Fruit fly (Drosophila melanogaster) whole organism, prepupa: ENCODE data around the gene Nuf2.

Experiments
- CG10631 ChIP-seq: fragments of 200-800 bp; sonication (Bioruptor generic); optimal IDR thresholded peaks from 2 replicates; lab custom pipeline; 2016; ENCODE audit warnings: missing biosample characterization, missing genetic modification characterization
- CG10669 ChIP-seq: fragments of 200-800 bp; sonication (Bioruptor generic); optimal IDR thresholded peaks from 3 replicates; lab custom pipeline; 2018; ENCODE audit warnings: missing biosample characterization, mild to moderate bottlenecking, missing genetic modification characterization, moderate library complexity
- CG11762 ChIP-seq: fragments of 200-800 bp; sonication (Bioruptor generic); optimal IDR thresholded peaks from 3 replicates; lab custom pipeline; 2016; ENCODE audit warnings: missing biosample characterization, missing genetic modification characterization; ENCODE audit not compliant: insufficient read depth
- CG1621 ChIP-seq: fragments of 200-800 bp; sonication (Bioruptor generic); optimal IDR thresholded peaks from 3 replicates; lab custom pipeline; 2018; ENCODE audit warnings: missing biosample characterization, mild to moderate bottlenecking, missing genetic modification characterization
- CG16779 ChIP-seq: fragments of 200-800 bp; sonication (Bioruptor generic); optimal IDR thresholded peaks from 3 replicates; lab custom pipeline; 2017; ENCODE audit warnings: missing biosample characterization, mild to moderate bottlenecking, missing genetic modification characterization
- CG3032 ChIP-seq: fragments of 200-800 bp; optimal IDR thresholded peaks from 2 replicates; lab custom pipeline; 2019; ENCODE audit warnings: missing biosample characterization, mild to moderate bottlenecking, missing genetic modification characterization, moderate library complexity
- CG31627 ChIP-seq: fragments of 200-800 bp; sonication (Bioruptor generic); optimal IDR thresholded peaks from 3 replicates; lab custom pipeline; 2016; ENCODE audit warnings: missing biosample characterization, missing genetic modification characterization
- CG32006 ChIP-seq: fragments of 200-800 bp; sonication (Bioruptor generic); optimal IDR thresholded peaks from 3 replicates; lab custom pipeline; 2017; ENCODE audit warnings: missing biosample characterization, mild to moderate bottlenecking, missing genetic modification characterization
- CG34406 ChIP-seq: fragments of 200-800 bp; sonication (Bioruptor generic); optimal IDR thresholded peaks from 3 replicates; lab custom pipeline; 2016; ENCODE audit warnings: missing biosample characterization, missing genetic modification characterization
- CG3919 ChIP-seq: fragments of 200-800 bp; sonication (Bioruptor generic); optimal IDR thresholded peaks from 3 replicates; lab custom pipeline; 2016; ENCODE audit warnings: missing biosample characterization, missing genetic modification characterization
- CG4318 ChIP-seq: fragments of 200-800 bp; sonication (Bioruptor generic); optimal IDR thresholded peaks from 3 replicates; lab custom pipeline; 2017; ENCODE audit warnings: missing biosample characterization, mild to moderate bottlenecking, missing genetic modification characterization
- CG6163 ChIP-seq: fragments of 200-800 bp; sonication (Bioruptor generic); IDR thresholded peaks from 3 replicates; pipeline ENCODE4 v1.3.6; 2022; ENCODE audit warnings: missing biosample characterization, missing genetic modification characterization
- CG6276 ChIP-seq: fragments of 200-800 bp; sonication (Bioruptor generic); optimal IDR thresholded peaks from 2 replicates; lab custom pipeline; 2017; ENCODE audit warnings: missing biosample characterization, mild to moderate bottlenecking, missing genetic modification characterization
- CG6808 ChIP-seq: fragments of 200-800 bp; sonication (Bioruptor generic); optimal IDR thresholded peaks from 3 replicates; lab custom pipeline; 2017; ENCODE audit warnings: missing biosample characterization, missing genetic modification characterization, mild to moderate bottlenecking, moderate library complexity, missing genetic modification reagents
- CG6854 ChIP-seq: fragments of 200-800 bp; sonication (Bioruptor generic); optimal IDR thresholded peaks from 2 replicates; lab custom pipeline; 2017; ENCODE audit warnings: missing biosample characterization, mild to moderate bottlenecking, missing genetic modification characterization
- CG8119 ChIP-seq: fragments of 200-800 bp; sonication (Bioruptor generic); IDR thresholded peaks from 3 replicates; pipeline ENCODE4 v1.3.6; 2022; ENCODE audit warnings: missing biosample characterization, missing genetic modification characterization
- CG8319 ChIP-seq: fragments of 200-800 bp; sonication (Bioruptor generic); optimal IDR thresholded peaks from 3 replicates; lab custom pipeline; 2016; ENCODE audit warnings: missing biosample characterization, missing genetic modification characterization
- CG8632 ChIP-seq: fragments of 200-800 bp; sonication (Bioruptor generic); optimal IDR thresholded peaks from 3 replicates; lab custom pipeline; 2016; ENCODE audit warnings: missing biosample characterization, missing genetic modification characterization
- CG9139 ChIP-seq: fragments of 200-800 bp; sonication (Bioruptor generic); optimal IDR thresholded peaks from 3 replicates; lab custom pipeline; 2017; ENCODE audit warnings: missing biosample characterization, mild to moderate bottlenecking, missing genetic modification characterization
- Eip75B ChIP-seq: fragments of 200-800 bp; sonication (Bioruptor generic); optimal IDR thresholded peaks from 3 replicates; lab custom pipeline; 2016; ENCODE audit warnings: missing biosample characterization, missing genetic modification characterization
- Eip78C ChIP-seq: fragments of 200-800 bp; sonication (Bioruptor generic); peaks from one replicate; lab custom pipeline; 2016; ENCODE audit warnings: missing biosample characterization, missing genetic modification characterization
- Eip93F ChIP-seq: fragments of 200-800 bp; sonication (Bioruptor generic); optimal IDR thresholded peaks from 2 replicates; lab custom pipeline; 2016; ENCODE audit warnings: missing biosample characterization, mild to moderate bottlenecking, missing genetic modification characterization
- Ets21C ChIP-seq: fragments of 200-800 bp; sonication (Bioruptor generic); optimal IDR thresholded peaks from 3 replicates; lab custom pipeline; 2016; ENCODE audit warnings: missing biosample characterization, missing genetic modification characterization
- Ets96B ChIP-seq: fragments of 200-800 bp; optimal IDR thresholded peaks from 2 replicates; lab custom pipeline; 2019; ENCODE audit warnings: missing biosample characterization, mild to moderate bottlenecking, missing genetic modification characterization, moderate library complexity
- Gug ChIP-seq: fragments of 200-800 bp; sonication (Bioruptor generic); IDR thresholded peaks from 2 replicates; pipeline ENCODE4 v1.3.6; 2022; ENCODE audit warnings: missing biosample characterization, missing genetic modification characterization
- Hr38 ChIP-seq: sonication (Bioruptor generic); optimal IDR thresholded peaks from 2 replicates; lab custom pipeline; 2016; ENCODE audit warnings: missing biosample characterization, missing genetic modification characterization
- Hr39 ChIP-seq: fragments of 200-800 bp; sonication (Bioruptor generic); optimal IDR thresholded peaks from 2 replicates; lab custom pipeline; 2016; ENCODE audit warnings: missing biosample characterization, missing genetic modification characterization
- Hr4 ChIP-seq: fragments of 200-800 bp; sonication (Bioruptor generic); optimal IDR thresholded peaks from 3 replicates; lab custom pipeline; 2016; ENCODE audit warnings: missing biosample characterization, missing genetic modification characterization
- Lpt ChIP-seq: fragments of 200-800 bp; sonication (Bioruptor generic); optimal IDR thresholded peaks from 3 replicates; lab custom pipeline; 2016; ENCODE audit warnings: missing biosample characterization, missing genetic modification characterization
- OdsH ChIP-seq: fragments of 200-800 bp; sonication (Bioruptor generic); optimal IDR thresholded peaks from 3 replicates; lab custom pipeline; 2016; ENCODE audit warnings: missing biosample characterization, missing genetic modification characterization
- Smox ChIP-seq: fragments of 200-800 bp; sonication (Bioruptor generic); optimal IDR thresholded peaks from 3 replicates; lab custom pipeline; 2016; ENCODE audit warnings: missing biosample characterization, missing genetic modification characterization
- Sox102F ChIP-seq: fragments of 200-800 bp; sonication (Bioruptor generic); optimal IDR thresholded peaks from 2 replicates; lab custom pipeline; 2016; ENCODE audit warnings: missing biosample characterization, mild to moderate bottlenecking, missing genetic modification characterization
- Sox15 ChIP-seq: fragments of 200-800 bp; sonication (Bioruptor generic); optimal IDR thresholded peaks from 3 replicates; lab custom pipeline; 2016; ENCODE audit warnings: missing biosample characterization, missing genetic modification characterization
- achi ChIP-seq: fragments of 200-800 bp; sonication (Bioruptor generic); optimal IDR thresholded peaks from 3 replicates; lab custom pipeline; 2016; ENCODE audit warnings: missing biosample characterization, missing genetic modification characterization
- cyc ChIP-seq: fragments of 200-800 bp; sonication (Bioruptor generic); optimal IDR thresholded peaks from 3 replicates; lab custom pipeline; 2016; ENCODE audit warnings: missing biosample characterization, missing genetic modification characterization
- dac ChIP-seq: fragments of 200-800 bp; sonication (Bioruptor generic); optimal IDR thresholded peaks from 2 replicates; lab custom pipeline; 2017; ENCODE audit warnings: missing biosample characterization, mild to moderate bottlenecking, missing genetic modification characterization
- dsx ChIP-seq: fragments of 200-800 bp; optimal IDR thresholded peaks from 3 replicates; lab custom pipeline; 2019; ENCODE audit warnings: missing biosample characterization, mild to moderate bottlenecking, missing genetic modification characterization, moderate library complexity; ENCODE audit not compliant: poor library complexity, severe bottlenecking
- eg ChIP-seq: fragments of 200-800 bp; sonication (Bioruptor generic); IDR thresholded peaks from 3 replicates; pipeline ENCODE4 v1.3.6; 2022; ENCODE audit warnings: missing biosample characterization, missing genetic modification characterization
- esn ChIP-seq: fragments of 200-800 bp; sonication (Bioruptor generic); optimal IDR thresholded peaks from 2 replicates; lab custom pipeline; 2016; ENCODE audit warnings: missing biosample characterization, mild to moderate bottlenecking, missing genetic modification characterization, moderate library complexity
- fd59A ChIP-seq: fragments of 200-800 bp; sonication (Bioruptor generic); optimal IDR thresholded peaks from 2 replicates; lab custom pipeline; 2017; ENCODE audit warnings: missing biosample characterization, mild to moderate bottlenecking, missing genetic modification characterization, missing genetic modification reagents
- fd85E ChIP-seq: fragments of 200-800 bp; sonication (Bioruptor generic); optimal IDR thresholded peaks from 3 replicates; lab custom pipeline; 2016; ENCODE audit warnings: missing biosample characterization, missing genetic modification characterization
- fkh ChIP-seq: fragments of 200-800 bp; sonication (Bioruptor generic); optimal IDR thresholded peaks from 3 replicates; lab custom pipeline; 2017; ENCODE audit warnings: missing biosample characterization, mild to moderate bottlenecking, missing genetic modification characterization, moderate library complexity
- lz ChIP-seq: fragments of 200-800 bp; sonication (Bioruptor generic); optimal IDR thresholded peaks from 3 replicates; lab custom pipeline; 2016; ENCODE audit warnings: missing biosample characterization, missing genetic modification characterization
- pdm3 ChIP-seq: fragments of 200-800 bp; sonication (Bioruptor generic); optimal IDR thresholded peaks from 3 replicates; lab custom pipeline; 2016; ENCODE audit warnings: missing biosample characterization, missing genetic modification characterization
- salr ChIP-seq, 2 experiments: fragments of 200-800 bp; sonication (Bioruptor generic); optimal IDR thresholded peaks; 3 replicates each; lab custom pipeline; 2016 to 2018; ENCODE audit warnings: missing biosample characterization in 2 of 2, missing genetic modification characterization in 2 of 2, mild to moderate bottlenecking in 1 of 2
- spab ChIP-seq: fragments of 200-800 bp; sonication (Bioruptor generic); optimal IDR thresholded peaks from 2 replicates; lab custom pipeline; 2017; ENCODE audit warnings: missing biosample characterization, mild to moderate bottlenecking, missing genetic modification characterization, missing genetic modification reagents
- svp ChIP-seq: fragments of 200-800 bp; sonication (Bioruptor generic); peaks from one replicate; lab custom pipeline; 2016; ENCODE audit warnings: missing biosample characterization, missing genetic modification characterization
- topi ChIP-seq: fragments of 200-800 bp; sonication (Bioruptor generic); optimal IDR thresholded peaks from 3 replicates; lab custom pipeline; 2016; ENCODE audit warnings: missing biosample characterization, missing genetic modification characterization

The Nuf2 gene

DNA sequence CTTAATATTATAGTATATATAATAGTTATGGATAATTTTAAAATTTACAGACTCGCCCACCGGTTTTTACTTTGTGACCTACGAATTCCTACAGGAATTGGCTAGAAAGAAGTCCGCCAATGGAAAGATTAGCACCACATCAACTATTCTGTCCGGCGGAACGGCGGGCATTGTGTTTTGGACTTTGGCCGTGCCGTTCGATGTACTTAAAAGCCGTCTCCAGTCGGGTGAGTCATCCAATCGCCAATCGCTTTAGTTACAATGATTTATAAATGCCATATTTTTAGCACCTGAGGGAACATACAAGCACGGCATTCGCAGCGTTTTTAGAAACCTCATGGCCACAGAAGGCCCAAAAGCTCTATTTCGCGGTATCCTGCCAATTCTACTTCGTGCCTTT, 37.2 kb downstream of the Nuf2 start:
- TF ChIP-seq CG10669 (GFP tag; lab: Kevin White, UChicago) (no peak), OdsH (no peak), CG6854 (GFP tag; lab: Kevin White, UChicago) (peak; percentile 1)

DNA sequence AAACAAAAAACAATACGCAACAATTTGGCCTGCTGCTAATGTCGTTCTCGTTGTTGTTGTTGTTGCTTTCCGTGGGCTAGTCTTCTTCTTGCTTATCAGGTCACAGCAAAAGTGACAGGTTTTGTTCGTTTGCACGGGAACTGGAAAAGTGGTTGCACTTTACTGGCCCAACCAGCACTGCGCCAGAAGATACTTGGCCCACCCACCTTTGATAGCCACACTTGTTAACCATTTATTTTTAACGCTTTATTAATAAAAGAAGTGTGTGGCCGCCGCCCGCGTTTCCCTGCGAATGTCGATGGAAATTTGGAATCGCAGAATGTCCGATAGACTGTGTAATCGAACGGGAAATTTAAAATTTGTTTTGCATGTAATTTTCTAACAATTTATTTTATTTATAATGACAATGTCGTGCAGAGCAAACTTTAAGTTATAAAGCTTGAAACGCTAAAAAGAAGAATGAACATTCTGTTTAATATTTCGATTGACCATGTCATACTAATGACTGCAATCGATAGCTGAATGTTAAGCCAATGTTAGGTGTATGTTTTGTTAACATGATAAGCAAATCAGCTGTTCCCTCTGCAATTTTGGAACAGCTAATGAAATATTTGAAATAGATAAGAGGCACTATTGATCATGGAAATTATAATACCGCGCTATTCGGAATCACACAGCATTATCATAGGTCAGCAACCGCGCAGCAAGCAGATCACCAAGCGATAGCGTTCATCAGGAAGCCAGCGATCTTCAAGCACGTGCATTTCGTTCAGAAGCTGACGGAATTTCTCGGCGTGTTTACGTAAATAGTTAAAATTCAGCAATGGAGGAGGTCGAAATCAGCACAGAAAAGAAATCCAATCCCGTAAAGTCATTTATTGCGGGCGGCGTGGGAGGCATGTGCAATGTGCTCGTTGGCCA, 38.4 kb downstream of the Nuf2 start, which contains the start of the genes CG31908 and MME1:
Gene CG31908 (minus strand): TSS at position 402 of the 921 bp plus-strand sequence.
Gene MME1 (plus strand): TSS at position 539 of the 921 bp plus-strand sequence.
- TF ChIP-seq Sox102F (no peak), CG8119 (GFP tag; lab: Robert Waterston, UW) (no peak; the same call in 2 of the 3 replicates), lz (GFP tag; lab: Kevin White, UChicago) (peak; percentile 38), Eip93F (GFP tag; lab: Kevin White, UChicago) (no peak), dac (GFP tag; lab: Kevin White, UChicago) (no peak), cyc (peak; percentile 25), Hr4 (GFP tag; lab: Kevin White, UChicago) (peak; percentile 37), fd59A (no peak), CG10631 (peak; percentile 29), salr (GFP tag; optimal IDR thresholded peaks at IDR 0.05; lab: Kevin White, UChicago) (no peak), Ets96B (tag; lab: Kevin White, UChicago) (no peak), CG8632 (GFP tag; lab: Kevin White, UChicago) (peak; percentile 1), CG6854 (GFP tag; lab: Kevin White, UChicago) (no peak), OdsH (peak; percentile 27), achi (GFP tag; lab: Kevin White, UChicago) (peak; percentile 80), CG8319 (peak; percentile 10), topi (peak; percentile 43), Hr38 (no peak), Sox15 (no peak), Lpt (GFP tag; lab: Kevin White, UChicago) (no peak), CG31627 (GFP tag; lab: Kevin White, UChicago) (peak; percentile 36), CG9139 (GFP tag; lab: Kevin White, UChicago) (no peak), CG3919 (GFP tag; lab: Kevin White, UChicago) (peak; percentile 29), fkh (GFP tag; lab: Kevin White, UChicago) (no peak), CG6808 (GFP tag; lab: Kevin White, UChicago) (no peak), CG34406 (peak; percentile 12), esn (GFP tag; lab: Kevin White, UChicago) (peak; percentile 68), fd85E (GFP tag; lab: Kevin White, UChicago) (no peak), CG1621 (tag; lab: Kevin White, UChicago) (no peak), spab (GFP tag; lab: Kevin White, UChicago) (no peak), Eip78C (GFP tag; lab: Kevin White, UChicago) (peak; percentile 73), svp (peak; percentile 81), CG3032 (peak; percentile 5), eg (GFP tag; lab: Robert Waterston, UW) (no peak), CG6163 (no peak), CG11762 (no peak), CG4318 (no peak), Smox (peak; percentile 24), CG10669 (GFP tag; lab: Kevin White, UChicago) (no peak), CG6276 (GFP tag; lab: Kevin White, UChicago) (no peak), dsx (GFP tag; lab: Kevin White, UChicago) (no peak), Eip75B (GFP tag; lab: Kevin White, UChicago) (peak; percentile 47), pdm3 (GFP tag; lab: Kevin White, UChicago) (peak; percentile 28), CG16779 (no peak), Ets21C (GFP tag; lab: Kevin White, UChicago) (no peak), Gug (GFP tag; lab: Robert Waterston, UW) (no peak), CG32006 (GFP tag; lab: Kevin White, UChicago) (no peak), Hr39 (GFP tag; lab: Kevin White, UChicago) (peak; percentile 44)
